Worm (Caenorhabditis elegans): ENCODE data around the gene Y59H11AR.3.

Gene Y59H11AR.3

ce11 chrIV:8628262-8628661, 33.0 kb upstream of the Y59H11AR.3 start:
- no peak for TF ChIP-seq lin-32 (GFP tag; optimal IDR thresholded peaks at IDR 0.05)
- TF ChIP-seq sem-2 (GFP tag; optimal IDR thresholded peaks at IDR 0.05) = no peak
- TF ChIP-seq mab-5 (tag; optimal IDR thresholded peaks at IDR 0.05) = no peak
- no peak for TF ChIP-seq bed-3 (GFP tag; optimal IDR thresholded peaks at IDR 0.05)
- no peak for TF ChIP-seq snpc-4 (tag; optimal IDR thresholded peaks at IDR 0.05)
- TF ChIP-seq elt-3 (tag; optimal IDR thresholded peaks at IDR 0.05) = no peak
- TF ChIP-seq sptf-1 (tag; optimal IDR thresholded peaks at IDR 0.05) = no peak
- no peak for TF ChIP-seq nhr-237 (tag; optimal IDR thresholded peaks at IDR 0.05)
- no peak for TF ChIP-seq blmp-1 (tag; optimal IDR thresholded peaks at IDR 0.05)
- no peak for TF ChIP-seq flh-1 (GFP tag; optimal IDR thresholded peaks at IDR 0.05)
- TF ChIP-seq unc-62 (GFP tag; optimal IDR thresholded peaks at IDR 0.05) = no peak
- TF ChIP-seq zip-8 (tag; optimal IDR thresholded peaks at IDR 0.05) = no peak
- no peak for TF ChIP-seq unc-39 (tag; optimal IDR thresholded peaks at IDR 0.05)
- no peak for TF ChIP-seq mls-2 (tag; optimal IDR thresholded peaks at IDR 0.05)

- no peak for TF ChIP-seq elt-1 (tag; optimal IDR thresholded peaks at IDR 0.05; ENCODE audit: borderline replicate concordance, insufficient read depth)
- TF ChIP-seq sptf-1 (tag; optimal IDR thresholded peaks at IDR 0.05) = no peak
- no peak for TF ChIP-seq blmp-1 (tag; optimal IDR thresholded peaks at IDR 0.05)
- TF ChIP-seq hlh-1 (tag; optimal IDR thresholded peaks at IDR 0.05) = peak; percentile 6
Observed at ce11 chrIV:8627328-8627727, 32.1 kb upstream of the Y59H11AR.3 start, which contains the start of gene F42A9.11. Gene F42A9.11, plus strand, starts transcription at chrIV:8627637.

- TF ChIP-seq lin-13 (tag; optimal IDR thresholded peaks at IDR 0.05) = no peak
- TF ChIP-seq elt-1 (tag; optimal IDR thresholded peaks at IDR 0.05; ENCODE audit: borderline replicate concordance, insufficient read depth) = no peak
- TF ChIP-seq ces-1 (GFP tag; optimal IDR thresholded peaks at IDR 0.05) = peak; percentile 78
Observed at ce11 chrIV:8626294-8626693, 31.1 kb upstream of the Y59H11AR.3 start.

- TF ChIP-seq M03D4.4 (tag; optimal IDR thresholded peaks at IDR 0.05) (no peak), snpc-4 (tag; optimal IDR thresholded peaks at IDR 0.05) (no peak), nhr-12 (tag; optimal IDR thresholded peaks at IDR 0.05) (no peak), ceh-43 (GFP tag; optimal IDR thresholded peaks at IDR 0.05) (no peak), nhr-237 (tag; optimal IDR thresholded peaks at IDR 0.05) (no peak), blmp-1 (tag; optimal IDR thresholded peaks at IDR 0.05) (no peak), ceh-39 (tag; optimal IDR thresholded peaks at IDR 0.05) (no peak), pha-4 (tag; optimal IDR thresholded peaks at IDR 0.05) (no peak), sem-2 (GFP tag; optimal IDR thresholded peaks at IDR 0.05) (no peak), unc-120 (tag; optimal IDR thresholded peaks at IDR 0.05; ENCODE audit: poor library complexity, severe bottlenecking) (no peak), sptf-1 (tag; optimal IDR thresholded peaks at IDR 0.05) (no peak), flh-1 (GFP tag; optimal IDR thresholded peaks at IDR 0.05) (no peak), ces-1 (GFP tag; optimal IDR thresholded peaks at IDR 0.05) (no peak), lin-13 (tag; optimal IDR thresholded peaks at IDR 0.05) (no peak), unc-62 (GFP tag; optimal IDR thresholded peaks at IDR 0.05) (no peak), mls-2 (tag; optimal IDR thresholded peaks at IDR 0.05) (no peak), nhr-2 (tag; optimal IDR thresholded peaks at IDR 0.05) (no peak), ceh-83 (GFP tag; optimal IDR thresholded peaks at IDR 0.05) (no peak), drap-1 (GFP tag; optimal IDR thresholded peaks at IDR 0.05) (no peak)
Observed at ce11 chrIV:8625730-8626129, 30.5 kb upstream of the Y59H11AR.3 start.

ce11 chrIV:8620102-8620733, 25.0 kb upstream of the Y59H11AR.3 start, which contains the start of gene lin-49:
Gene lin-49, plus strand, starts transcription at chrIV:8620683.
- TF ChIP-seq mls-2 (tag; optimal IDR thresholded peaks at IDR 0.05) (no peak), sem-2 (GFP tag; optimal IDR thresholded peaks at IDR 0.05) (no peak), pha-4 (tag; optimal IDR thresholded peaks at IDR 0.05) (peak; percentile 46), elt-3 (tag; optimal IDR thresholded peaks at IDR 0.05) (no peak), snpc-4 (tag; optimal IDR thresholded peaks at IDR 0.05) (no peak), zip-8 (tag; optimal IDR thresholded peaks at IDR 0.05) (no peak), mep-1 (tag; optimal IDR thresholded peaks at IDR 0.05) (peak; percentile 34), ces-1 (GFP tag; optimal IDR thresholded peaks at IDR 0.05) (peak; percentile 49), hlh-1 (tag; optimal IDR thresholded peaks at IDR 0.05) (no peak), ceh-39 (tag; optimal IDR thresholded peaks at IDR 0.05) (peak; percentile 17)

- peak; percentile 55 for TF ChIP-seq mep-1 (tag; optimal IDR thresholded peaks at IDR 0.05)
- no peak for TF ChIP-seq ceh-43 (GFP tag; optimal IDR thresholded peaks at IDR 0.05)
Observed at ce11 chrIV:8618698-8619097, 23.5 kb upstream of the Y59H11AR.3 start, which contains the start of gene F42A9.8. Gene F42A9.8, minus strand, starts transcription at chrIV:8618785.
